In the genomic region with DNA sequence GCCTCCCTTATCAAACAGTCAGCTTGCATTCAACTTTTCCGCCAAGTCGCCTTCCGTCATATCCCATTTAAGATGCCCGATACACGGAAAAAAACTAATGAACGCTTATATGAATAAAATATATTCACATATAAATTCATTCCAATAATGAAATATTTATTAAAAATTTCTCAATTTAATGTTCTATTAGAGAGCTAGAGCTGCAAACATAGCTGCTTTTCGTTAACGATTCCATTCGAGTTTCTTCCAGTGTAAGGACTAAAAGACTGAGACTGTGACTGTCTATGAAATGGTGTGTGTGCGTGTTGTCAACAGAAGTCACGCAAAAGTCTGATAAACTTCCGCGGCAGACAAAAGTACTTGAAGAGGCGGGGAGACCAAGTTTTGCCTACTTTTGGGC, we compare ENCODE assay signal across 1 fruit fly cellular context.
TF ChIP-seq lines count a peak whose summit lies in the region.

No protein-coding gene starts in this region.

TF ChIP-seq in whole organism, embryonic, 481 proteins besides CTCF, POLR2A, EP300 and RAD21 (continued from another document):
- TF ChIP-seq ham (GFP tag; IDR thresholded peaks at IDR 0.05; lab: Robert Waterston, UW) = no peak
- TF ChIP-seq danr (GFP tag; IDR thresholded peaks at IDR 0.05; lab: Robert Waterston, UW) = no peak
- TF ChIP-seq nmo (GFP tag; optimal IDR thresholded peaks at IDR 0.05; lab: Kevin White, UChicago) = peak; percentile 48
- peak; percentile 22 for TF ChIP-seq CG17568 (GFP tag; optimal IDR thresholded peaks at IDR 0.05; lab: Kevin White, UChicago)
- TF ChIP-seq chn (GFP tag; optimal IDR thresholded peaks at IDR 0.05; lab: Kevin White, UChicago) = peak; percentile 1
- TF ChIP-seq mirr (GFP tag; optimal IDR thresholded peaks at IDR 0.05; lab: Kevin White, UChicago) = no peak
- peak; percentile 52 for TF ChIP-seq CG10979 (tag; optimal IDR thresholded peaks at IDR 0.05; lab: Kevin White, UChicago)
- TF ChIP-seq org-1 (GFP tag; optimal IDR thresholded peaks at IDR 0.05; lab: Kevin White, UChicago) = no peak
- TF ChIP-seq Gug (GFP tag; IDR thresholded peaks at IDR 0.05; lab: Robert Waterston, UW) = peak; percentile 22; the same call in 1 of the 4 replicates
- peak; percentile 21 for TF ChIP-seq CG15514 (GFP tag; optimal IDR thresholded peaks at IDR 0.05; lab: Kevin White, UChicago)
- no peak for TF ChIP-seq Adf1 (GFP tag; IDR thresholded peaks at IDR 0.05; lab: Robert Waterston, UW)
- TF ChIP-seq Atf-2 (GFP tag; optimal IDR thresholded peaks at IDR 0.05; lab: Kevin White, UChicago) = no peak
- TF ChIP-seq tio (GFP tag; optimal IDR thresholded peaks at IDR 0.05; lab: Kevin White, UChicago) = peak; percentile 16
- TF ChIP-seq ac (GFP tag; optimal IDR thresholded peaks at IDR 0.05; lab: Kevin White, UChicago) = no peak
- 0 out of 2 replicates have a peak, but pooled peaks have one; percentile 16 for TF ChIP-seq CG17328 (GFP tag; IDR thresholded peaks at IDR 0.05; lab: Robert Waterston, UW)
- peak; percentile 4 for TF ChIP-seq CG15601 (tag; optimal IDR thresholded peaks at IDR 0.05; lab: Kevin White, UChicago)
- peak; percentile 57 for TF ChIP-seq CG30403 (GFP tag; optimal IDR thresholded peaks at IDR 0.05; lab: Kevin White, UChicago)
- peak; percentile 33 for TF ChIP-seq zen (tag; optimal IDR thresholded peaks at IDR 0.05; lab: Kevin White, UChicago)
- TF ChIP-seq sens (GFP tag; lab: Kevin White, UChicago) = peak; percentile 56
- peak; percentile 53 for TF ChIP-seq PHDP (tag; optimal IDR thresholded peaks at IDR 0.05; lab: Kevin White, UChicago)
- TF ChIP-seq dysf (GFP tag; IDR thresholded peaks at IDR 0.05; lab: Robert Waterston, UW) = peak; percentile 62
- TF ChIP-seq CG9727 (GFP tag; optimal IDR thresholded peaks at IDR 0.05; lab: Kevin White, UChicago) = peak; percentile 42
- peak; percentile 50 for TF ChIP-seq cwo (GFP tag; optimal IDR thresholded peaks at IDR 0.05; lab: Kevin White, UChicago)
